Worm (Caenorhabditis elegans) whole organism, L4/young adult: ENCODE data around the gene pag-3.

Experiments
- dao-5 ChIP-seq: sonication (generic microtip); optimal IDR thresholded peaks from 2 replicates; lab custom pipeline; 2016; ENCODE audit warnings: missing genotype, missing genetic modification characterization, moderate library complexity, missing compliant biosample characterization
- him-1 ChIP-seq: sonication (generic microtip); optimal IDR thresholded peaks from 2 replicates; lab custom pipeline; 2016; ENCODE audit warnings: missing genotype, missing genetic modification reagents, missing genetic modification characterization, missing compliant biosample characterization

DNA sequence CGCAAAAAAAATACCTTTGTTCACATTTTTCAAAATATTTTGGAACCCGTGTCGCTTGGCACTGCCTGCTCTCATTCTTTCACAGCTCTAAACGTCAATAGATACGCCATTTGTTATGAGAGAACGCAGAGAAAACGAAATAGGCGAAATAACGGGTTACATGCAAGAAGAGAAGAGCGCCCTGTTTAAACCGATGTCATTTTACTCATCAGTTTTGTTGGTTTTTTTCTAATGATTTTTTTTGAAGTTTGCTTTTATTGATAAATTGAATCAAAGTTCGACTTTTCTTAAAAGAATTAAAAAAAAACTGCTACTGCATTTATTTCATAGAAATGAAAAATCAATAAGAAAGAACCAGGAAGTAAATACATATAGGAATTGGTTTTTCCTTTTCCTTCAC lies 24.3 kb upstream of the pag-3 start:
- TF ChIP-seq him-1 (tag; lab: Kevin White, UChicago) (no peak), dao-5 (tag; lab: Kevin White, UChicago) (no peak)
